Worm (Caenorhabditis elegans) whole organism, L3 larva: Measurements from ENCODE around the gene nlp-34.

Experiments
- R02D3.7 ChIP-seq: fragments of 150-350 bp; optimal IDR thresholded peaks from 2 replicates; lab custom pipeline; 2014; ENCODE audit warnings: missing biosample characterization, missing genetic modification characterization
- ZK546.5 ChIP-seq: sonication (generic microtip); optimal IDR thresholded peaks from 2 replicates; lab custom pipeline; 2017; ENCODE audit warnings: missing biosample characterization, missing genetic modification characterization
- aly-2 ChIP-seq: fragments of 150-350 bp; optimal IDR thresholded peaks from 2 replicates; lab custom pipeline; 2014; ENCODE audit warnings: missing biosample characterization, missing genetic modification characterization
- ama-1 ChIP-seq: fragments of 150-350 bp; optimal IDR thresholded peaks from 2 replicates; lab custom pipeline; 2018
- ceh-16 ChIP-seq: sonication (generic microtip); optimal IDR thresholded peaks from 2 replicates; lab custom pipeline; 2017; ENCODE audit warnings: missing biosample characterization, missing genetic modification characterization
- ceh-28 ChIP-seq: fragments of 150-350 bp; optimal IDR thresholded peaks from 2 replicates; lab custom pipeline; 2014; ENCODE audit warnings: missing biosample characterization, missing genetic modification reagents, missing genetic modification characterization
- ceh-9 ChIP-seq: sonication (generic microtip); optimal IDR thresholded peaks from 2 replicates; lab custom pipeline; 2018; ENCODE audit warnings: missing biosample characterization, missing genetic modification characterization
- egl-5 ChIP-seq: fragments of 150-350 bp; optimal IDR thresholded peaks from 2 replicates; lab custom pipeline; 2017; ENCODE audit warnings: missing biosample characterization, missing genetic modification reagents, missing genetic modification characterization, inconsistent platforms
- elt-2 ChIP-seq: sonication (generic microtip); optimal IDR thresholded peaks from 2 replicates; lab custom pipeline; 2016; ENCODE audit warnings: missing genetic modification reagents, mild to moderate bottlenecking, missing genetic modification characterization, missing compliant biosample characterization
- elt-3 ChIP-seq, 3 experiments: fragments of 150-350 bp in 1 of 3; sonication (generic microtip) in 2 of 3; optimal IDR thresholded peaks; 2 replicates in 2 of 3; 4 replicates in 1 of 3; lab custom pipeline; 2014 to 2017; ENCODE audit warnings: missing biosample characterization in 3 of 3, missing genetic modification characterization in 3 of 3
- eor-1 ChIP-seq, 2 experiments: fragments of 150-350 bp; optimal IDR thresholded peaks; 2 replicates each; lab custom pipeline; 2014 to 2018; ENCODE audit warnings: missing biosample characterization in 2 of 2, missing genetic modification characterization in 2 of 2
- fkh-2 ChIP-seq: fragments of 150-350 bp; optimal IDR thresholded peaks from 2 replicates; lab custom pipeline; 2014; ENCODE audit warnings: missing biosample characterization, missing genetic modification reagents, missing genetic modification characterization
- fos-1 ChIP-seq: fragments of 150-350 bp; optimal IDR thresholded peaks from 2 replicates; lab custom pipeline; 2014; ENCODE audit warnings: missing biosample characterization, missing genetic modification characterization
- hmg-11 ChIP-seq: sonication (generic microtip); optimal IDR thresholded peaks from 2 replicates; lab custom pipeline; 2016; ENCODE audit warnings: missing genetic modification characterization, missing compliant biosample characterization
- jun-1 ChIP-seq: fragments of 150-350 bp; optimal IDR thresholded peaks from 2 replicates; lab custom pipeline; 2014; ENCODE audit warnings: missing biosample characterization, missing genetic modification reagents, missing genetic modification characterization
- lin-15B ChIP-seq: fragments of 150-350 bp; optimal IDR thresholded peaks from 2 replicates; lab custom pipeline; 2014; ENCODE audit warnings: missing biosample characterization, missing genetic modification characterization
- lin-39 ChIP-seq: fragments of 150-350 bp; optimal IDR thresholded peaks from 2 replicates; lab custom pipeline; 2018; ENCODE audit warnings: missing biosample characterization, missing genetic modification reagents, missing genetic modification characterization
- lsy-12 ChIP-seq: sonication (generic microtip); optimal IDR thresholded peaks from 2 replicates; lab custom pipeline; 2016; ENCODE audit warnings: mild to moderate bottlenecking, missing genetic modification characterization, missing compliant biosample characterization
- mdl-1 ChIP-seq: fragments of 150-350 bp; optimal IDR thresholded peaks from 2 replicates; lab custom pipeline; 2014; ENCODE audit warnings: missing biosample characterization, missing genetic modification characterization
- mml-1 ChIP-seq: fragments of 150-350 bp; sonication (generic microtip); optimal IDR thresholded peaks from 3 replicates; lab custom pipeline; 2014; ENCODE audit warnings: missing biosample characterization, missing genetic modification characterization
- nfya-1 ChIP-seq: sonication (generic microtip); optimal IDR thresholded peaks from 2 replicates; lab custom pipeline; 2017; ENCODE audit warnings: missing genetic modification characterization, mild to moderate bottlenecking, missing compliant biosample characterization, antibody characterized with exemption, moderate library complexity; ENCODE audit not compliant: insufficient read depth
- nhr-23 ChIP-seq: fragments of 150-350 bp; optimal IDR thresholded peaks from 2 replicates; lab custom pipeline; 2014; ENCODE audit warnings: missing biosample characterization, missing genetic modification reagents, missing genetic modification characterization
- nhr-237 ChIP-seq: fragments of 150-350 bp; optimal IDR thresholded peaks from 2 replicates; lab custom pipeline; 2014; ENCODE audit warnings: missing biosample characterization, missing genetic modification characterization
- nhr-43 ChIP-seq: sonication (generic microtip); optimal IDR thresholded peaks from 2 replicates; lab custom pipeline; 2016; ENCODE audit warnings: mild to moderate bottlenecking, missing genetic modification characterization, missing compliant biosample characterization; ENCODE audit not compliant: poor library complexity, severe bottlenecking
- nhr-67 ChIP-seq: fragments of 150-350 bp; optimal IDR thresholded peaks from 2 replicates; lab custom pipeline; 2014; ENCODE audit warnings: missing biosample characterization, missing genetic modification characterization
- nhr-76 ChIP-seq: fragments of 150-350 bp; sonication (generic microtip); optimal IDR thresholded peaks from 5 replicates; lab custom pipeline; 2014; ENCODE audit warnings: missing biosample characterization, missing genetic modification characterization
- nhr-77 ChIP-seq: fragments of 150-350 bp; optimal IDR thresholded peaks from 2 replicates; lab custom pipeline; 2014; ENCODE audit warnings: missing biosample characterization, missing genetic modification characterization
- pha-4 ChIP-seq: fragments of 150-350 bp; optimal IDR thresholded peaks from 2 replicates; lab custom pipeline; 2014; ENCODE audit warnings: missing biosample characterization, missing genetic modification reagents, missing genetic modification characterization
- pqm-1 ChIP-seq: fragments of 150-350 bp; optimal IDR thresholded peaks from 2 replicates; lab custom pipeline; 2017; ENCODE audit warnings: missing biosample characterization, missing genetic modification characterization, inconsistent platforms
- sea-2 ChIP-seq: fragments of 150-350 bp; sonication (generic microtip); optimal IDR thresholded peaks from 4 replicates; lab custom pipeline; 2014; ENCODE audit warnings: missing biosample characterization, missing genetic modification reagents, missing genetic modification characterization
- snpc-4 ChIP-seq: fragments of 150-350 bp; optimal IDR thresholded peaks from 2 replicates; lab custom pipeline; 2014; ENCODE audit warnings: missing biosample characterization, missing genetic modification characterization
- tbx-2 ChIP-seq: sonication (generic microtip); optimal IDR thresholded peaks from 2 replicates; lab custom pipeline; 2016; ENCODE audit warnings: mild to moderate bottlenecking, missing genetic modification characterization, missing compliant biosample characterization
- unc-62 ChIP-seq: fragments of 150-350 bp; sonication (generic microtip); optimal IDR thresholded peaks from 4 replicates; lab custom pipeline; 2014; ENCODE audit warnings: missing biosample characterization, missing genetic modification reagents, missing genetic modification characterization
- zag-1 ChIP-seq: fragments of 150-350 bp; optimal IDR thresholded peaks from 2 replicates; lab custom pipeline; 2014; ENCODE audit warnings: missing biosample characterization, missing genetic modification characterization
- ztf-11 ChIP-seq: fragments of 150-350 bp; optimal IDR thresholded peaks from 2 replicates; lab custom pipeline; 2014; ENCODE audit warnings: missing biosample characterization, missing genetic modification characterization
- ztf-4 ChIP-seq: fragments of 150-350 bp; optimal IDR thresholded peaks from 2 replicates; lab custom pipeline; 2014; ENCODE audit warnings: missing biosample characterization, missing genetic modification characterization

The nlp-34 gene

DNA sequence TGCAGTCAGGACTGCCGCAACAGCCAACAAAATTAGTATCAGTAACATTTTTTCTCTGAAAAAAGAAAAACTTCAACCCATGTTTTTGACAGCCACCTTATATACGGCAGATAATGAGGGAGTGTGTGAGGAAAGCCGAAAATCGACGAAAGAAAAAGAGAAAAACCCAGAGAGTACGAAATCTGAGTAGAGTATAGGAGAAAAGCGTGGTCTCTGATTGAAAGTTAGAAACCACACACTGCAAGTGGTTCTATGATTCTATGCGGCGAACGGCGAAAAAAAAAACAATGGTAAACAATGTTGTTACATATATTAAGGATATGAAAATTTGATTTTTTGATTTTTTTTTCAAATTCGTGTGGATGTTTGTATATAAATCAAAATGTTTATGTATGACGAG is 11.2 kb downstream of the nlp-34 start, which contains the start of gene cyp-34A8:
Gene cyp-34A8, minus strand, starts transcription at position 62 of the 400 bp plus-strand sequence.
- TF ChIP-seq lin-39 (no peak), ZK546.5 (tag; lab: Kevin White, UChicago) (no peak), sea-2 (GFP tag; lab: Kevin White, UChicago) (no peak), mdl-1 (tag; lab: Kevin White, UChicago) (no peak), nhr-23 (tag; lab: Kevin White, UChicago) (no peak), nhr-77 (tag; lab: Kevin White, UChicago) (no peak), unc-62 (GFP tag; lab: Kevin White, UChicago) (no peak), nhr-43 (tag; lab: Kevin White, UChicago) (peak; percentile 9), nhr-67 (no peak), elt-2 (tag; lab: Kevin White, UChicago) (no peak), nhr-76 (no peak), ama-1 (lab: Kevin White, UChicago) (no peak), eor-1 (tag; optimal IDR thresholded peaks at IDR 0.05; lab: Kevin White, UChicago) (no peak), nfya-1 (peak; percentile 1), ztf-4 (tag; lab: Kevin White, UChicago) (no peak), lsy-12 (tag; lab: Kevin White, UChicago) (no peak), fkh-2 (no peak), ceh-9 (no peak)
- TF ChIP-seq, all 47 proteins: peak for 2

- no peak for TF ChIP-seq fos-1
- TF ChIP-seq pqm-1 (tag; lab: Kevin White, UChicago) = no peak
- no peak for TF ChIP-seq mdl-1 (tag; lab: Kevin White, UChicago)
- no peak for TF ChIP-seq R02D3.7 (tag; lab: Kevin White, UChicago)
- TF ChIP-seq mml-1 (tag; lab: Kevin White, UChicago) = no peak
- TF ChIP-seq lin-15B (tag; lab: Kevin White, UChicago) = no peak
- TF ChIP-seq ZK546.5 (tag; lab: Kevin White, UChicago) = no peak
- no peak for TF ChIP-seq ceh-16 (tag; lab: Kevin White, UChicago)
- TF ChIP-seq, all 47 proteins: peak for 0
These were observed 15.2 kb downstream of the nlp-34 start, which contains the start of gene cyp-34A7 for ce11 chrV:3963715-3964114. cyp-34A7 (minus strand) TSS chrV:3963815.

DNA sequence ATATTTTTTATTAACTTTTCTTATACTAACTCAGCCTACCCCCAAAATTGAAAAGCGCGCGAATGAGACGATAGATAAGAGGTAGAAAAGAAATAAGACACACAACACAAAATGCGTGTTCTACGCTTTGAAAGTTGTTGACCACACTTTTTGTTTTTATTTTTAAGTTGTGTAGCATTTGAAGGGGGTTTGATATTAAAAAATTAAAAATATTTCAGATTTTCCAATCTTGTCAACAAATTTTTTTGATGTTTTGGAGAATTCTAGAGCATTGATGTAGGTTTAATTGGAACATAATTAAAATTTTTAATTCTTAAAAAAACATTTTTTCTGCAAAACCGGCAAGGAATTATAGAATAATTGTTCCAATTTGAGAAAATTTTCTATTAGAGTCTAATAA is 17.7 kb downstream of the nlp-34 start, which contains the start of gene cyp-34A6:
Gene cyp-34A6, minus strand, starts transcription at position 101 of the 400 bp plus-strand sequence.
- TF ChIP-seq pha-4 (tag; lab: Kevin White, UChicago) = peak; percentile 17
- TF ChIP-seq mdl-1 (tag; lab: Kevin White, UChicago) = no peak
- TF ChIP-seq nhr-67 = no peak
- TF ChIP-seq jun-1 (tag; lab: Kevin White, UChicago) = no peak
- no peak for TF ChIP-seq elt-3 (tag; optimal IDR thresholded peaks at IDR 0.05; lab: Kevin White, UChicago)
- no peak for TF ChIP-seq nhr-76
- TF ChIP-seq lsy-12 (tag; lab: Kevin White, UChicago) = no peak

DNA sequence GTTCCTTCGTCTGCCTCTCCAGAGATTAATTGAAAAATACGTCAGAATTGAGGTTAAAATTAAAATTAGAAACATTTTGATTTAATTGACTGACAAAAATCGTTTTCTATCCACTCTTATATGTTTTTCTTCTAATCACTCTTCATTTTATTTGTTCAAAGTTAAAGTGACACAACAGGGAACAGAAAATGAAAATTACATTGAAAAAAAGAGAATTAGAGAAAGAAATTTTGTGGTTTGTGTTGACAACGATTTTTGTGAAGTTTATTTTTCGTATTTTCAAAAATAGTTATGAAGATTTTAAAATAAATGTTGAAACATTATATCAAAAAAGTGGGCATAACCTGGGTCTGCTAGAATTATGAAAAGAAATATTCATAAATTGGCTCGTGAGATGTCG is 21.3 kb downstream of the nlp-34 start, which contains the start of gene cyp-34A5:
Gene cyp-34A5, minus strand, starts transcription at position 101 of the 400 bp plus-strand sequence.
- TF ChIP-seq elt-2 (tag; lab: Kevin White, UChicago) = no peak
- TF ChIP-seq aly-2 (tag; lab: Kevin White, UChicago) = no peak
- no peak for TF ChIP-seq unc-62 (GFP tag; lab: Kevin White, UChicago)
- TF ChIP-seq lin-39 = no peak
- no peak for TF ChIP-seq ceh-16 (tag; lab: Kevin White, UChicago)
- no peak for TF ChIP-seq egl-5
- TF ChIP-seq fos-1 = no peak
- no peak for TF ChIP-seq ztf-11
- no peak for TF ChIP-seq mdl-1 (tag; lab: Kevin White, UChicago)
- TF ChIP-seq zag-1 (tag; lab: Kevin White, UChicago) = no peak
- no peak for TF ChIP-seq fkh-2
- no peak for TF ChIP-seq snpc-4 (tag; lab: Kevin White, UChicago)
- no peak for TF ChIP-seq eor-1 (tag; optimal IDR thresholded peaks at IDR 0.05; lab: Kevin White, UChicago)

DNA sequence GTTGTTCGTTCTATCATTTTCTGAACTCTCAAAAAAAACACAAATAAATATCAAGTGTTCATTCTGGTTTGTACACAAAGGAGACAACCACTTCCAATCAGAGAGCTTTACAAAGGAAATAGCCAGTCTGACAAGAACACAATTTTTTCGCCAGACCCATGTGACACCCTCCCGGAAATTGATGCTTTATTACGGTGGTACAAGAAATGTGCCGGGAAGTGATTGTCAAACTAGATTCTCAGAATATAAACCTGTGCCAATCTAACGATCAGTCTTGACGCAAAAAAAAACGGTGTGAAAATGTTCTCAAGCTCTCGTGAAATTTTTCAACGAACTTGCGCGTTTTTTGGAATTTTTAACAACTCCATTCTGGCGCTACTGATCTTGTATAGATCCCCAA is 25.2 kb downstream of the nlp-34 start, which contains the start of gene str-247:
Gene str-247, plus strand, starts transcription at position 301 of the 400 bp plus-strand sequence.
- TF ChIP-seq tbx-2 = no peak
- TF ChIP-seq aly-2 (tag; lab: Kevin White, UChicago) = no peak
- no peak for TF ChIP-seq hmg-11 (tag; lab: Kevin White, UChicago)
- TF ChIP-seq ceh-28 (tag; lab: Kevin White, UChicago) = no peak
- no peak for TF ChIP-seq nhr-67
- TF ChIP-seq sea-2 (GFP tag; lab: Kevin White, UChicago) = no peak
- no peak for TF ChIP-seq lin-39
- no peak for TF ChIP-seq mml-1 (tag; lab: Kevin White, UChicago)
- no peak for TF ChIP-seq lin-15B (tag; lab: Kevin White, UChicago)
- no peak for TF ChIP-seq lsy-12 (tag; lab: Kevin White, UChicago)
- no peak for TF ChIP-seq nhr-237
